Worm (Caenorhabditis elegans) whole organism, midembryonic: Measurements from ENCODE around the gene nnt-1.

ENCODE experiments used
- T22C8.4 ChIP-seq: fragments of 200-800 bp; sonication (Bioruptor generic); IDR thresholded peaks from 2 replicates; pipeline ENCODE4 v1.3.6; 2022; ENCODE audit warnings: missing genetic modification characterization, missing compliant biosample characterization
- cog-1 ChIP-seq: sonication (generic microtip); optimal IDR thresholded peaks from 2 replicates; lab custom pipeline; 2016; ENCODE audit warnings: missing genetic modification characterization, missing compliant biosample characterization
- flt-1 ChIP-seq: fragments of 200-800 bp; sonication (Bioruptor generic); IDR thresholded peaks from 2 replicates; pipeline ENCODE4 v1.3.6; 2022; ENCODE audit warnings: missing genetic modification characterization, missing compliant biosample characterization
- tab-1 ChIP-seq: fragments of 200-800 bp; sonication (Bioruptor generic); IDR thresholded peaks from 2 replicates; pipeline ENCODE4 v1.3.6; 2022; ENCODE audit warnings: missing genetic modification characterization, missing compliant biosample characterization
- ztf-23 ChIP-seq: fragments of 200-800 bp; sonication (Bioruptor generic); IDR thresholded peaks from 2 replicates; pipeline ENCODE4 v1.3.6; 2022; ENCODE audit warnings: missing genetic modification reagents, missing genetic modification characterization, missing compliant biosample characterization
- ztf-29 ChIP-seq: fragments of 200-800 bp; sonication (Bioruptor generic); IDR thresholded peaks from 2 replicates; pipeline ENCODE4 v1.3.6; 2022; ENCODE audit warnings: missing genetic modification reagents, missing genetic modification characterization, missing compliant biosample characterization

ce11 chrX:6092533-6092932, 29.6 kb upstream of the nnt-1 start:
- TF ChIP-seq T22C8.4 (GFP tag; lab: Robert Waterston, UW) (no peak), flt-1 (GFP tag; lab: Robert Waterston, UW) (no peak), cog-1 (tag; lab: Kevin White, UChicago) (no peak), tab-1 (GFP tag; lab: Robert Waterston, UW) (no peak), ztf-29 (GFP tag; lab: Robert Waterston, UW) (no peak), ztf-23 (GFP tag; lab: Robert Waterston, UW) (no peak)
